Worm (Caenorhabditis elegans) whole organism, late embryonic: ENCODE measurements around the gene bcf-1.

Source experiments
- ahr-1 ChIP-seq: sonication (generic microtip); optimal IDR thresholded peaks from 2 replicates; lab custom pipeline; 2016; ENCODE audit warnings: missing genetic modification characterization, missing compliant biosample characterization
- ama-1 ChIP-seq: fragments of 150-350 bp; optimal IDR thresholded peaks from 2 replicates; lab custom pipeline; 2014
- ceh-31 ChIP-seq: sonication (generic microtip); optimal IDR thresholded peaks from 2 replicates; lab custom pipeline; 2016; ENCODE audit warnings: missing genetic modification characterization, missing compliant biosample characterization
- ceh-9 ChIP-seq: sonication (generic microtip); optimal IDR thresholded peaks from 2 replicates; lab custom pipeline; 2016; ENCODE audit warnings: mild to moderate bottlenecking, missing genetic modification characterization, inconsistent platforms, missing compliant biosample characterization
- dmd-4 ChIP-seq: sonication (generic microtip); optimal IDR thresholded peaks from 2 replicates; lab custom pipeline; 2016; ENCODE audit warnings: borderline replicate concordance, missing genetic modification characterization, missing compliant biosample characterization
- dve-1 ChIP-seq: sonication (generic microtip); optimal IDR thresholded peaks from 2 replicates; lab custom pipeline; 2017; ENCODE audit warnings: antibody characterized with exemption, mild to moderate bottlenecking, missing genetic modification characterization, missing compliant biosample characterization
- ets-4 ChIP-seq: sonication (generic microtip); optimal IDR thresholded peaks from 2 replicates; lab custom pipeline; 2016; ENCODE audit warnings: missing genetic modification characterization, missing compliant biosample characterization
- nfya-1 ChIP-seq: sonication (generic microtip); optimal IDR thresholded peaks from 2 replicates; lab custom pipeline; 2017; ENCODE audit warnings: missing genetic modification characterization, mild to moderate bottlenecking, missing compliant biosample characterization, antibody characterized with exemption, moderate library complexity
- odd-2 ChIP-seq: sonication (generic microtip); optimal IDR thresholded peaks from 2 replicates; lab custom pipeline; 2017; ENCODE audit warnings: antibody characterized with exemption, mild to moderate bottlenecking, missing genetic modification characterization, missing compliant biosample characterization
- pha-4 ChIP-seq: fragments of 150-350 bp; optimal IDR thresholded peaks from 2 replicates; lab custom pipeline; 2018; ENCODE audit warnings: missing biosample characterization, missing genetic modification reagents, missing genetic modification characterization
- ztf-16 ChIP-seq: sonication (generic microtip); optimal IDR thresholded peaks from 2 replicates; lab custom pipeline; 2017; ENCODE audit warnings: missing genetic modification characterization, missing compliant biosample characterization

- TF ChIP-seq dve-1 (tag; lab: Kevin White, UChicago) = no peak
- TF ChIP-seq ceh-9 (tag; lab: Kevin White, UChicago) = no peak
- TF ChIP-seq ama-1 = no peak
- no peak for TF ChIP-seq ets-4 (tag; lab: Kevin White, UChicago)
- TF ChIP-seq nfya-1 (tag; lab: Kevin White, UChicago) = peak; percentile 26
- TF ChIP-seq ztf-16 = no peak
- no peak for TF ChIP-seq odd-2 (tag; lab: Kevin White, UChicago)
- no peak for TF ChIP-seq dmd-4 (tag; lab: Kevin White, UChicago)
- no peak for TF ChIP-seq pha-4
- no peak for TF ChIP-seq ahr-1 (tag; lab: Kevin White, UChicago)
- no peak for TF ChIP-seq ceh-31 (tag; lab: Kevin White, UChicago)
Measured at ce11 chrV:6427433-6427832, 18.9 kb upstream of the bcf-1 start.
